Comparison of ENCODE assay signal across 1 fruit fly cellular context in the genomic region with DNA sequence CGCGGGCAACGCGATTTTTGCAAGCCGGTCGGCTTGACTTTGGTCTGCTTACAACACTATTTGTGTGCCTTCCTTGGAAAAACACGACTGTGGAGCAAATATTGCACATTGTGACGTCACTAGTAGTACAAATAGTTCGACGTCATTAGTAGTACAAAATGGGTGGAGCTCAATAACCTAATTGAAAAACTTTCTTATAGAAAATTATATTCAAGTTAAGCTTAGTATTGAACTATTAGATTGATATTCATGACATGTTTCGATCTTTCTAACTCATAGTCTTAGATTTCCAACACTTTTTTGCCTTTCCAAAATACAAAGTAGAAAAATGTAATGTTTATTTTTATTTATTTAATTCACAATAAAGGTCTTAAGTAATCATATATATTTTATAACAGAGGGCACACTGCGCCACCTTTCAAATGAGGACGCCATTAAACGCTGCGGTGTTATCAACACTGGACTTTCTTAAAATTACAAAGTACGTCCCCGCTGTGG.
TF ChIP-seq lines count a peak whose summit lies in the region.

TSS of gene Rrp1 (minus strand) at position 70 of the 498 bp plus-strand sequence.
TSS of gene gammaTub23C (plus strand) at position 453 of the 498 bp plus-strand sequence.

TF ChIP-seq in whole organism, embryonic, 481 proteins besides CTCF, POLR2A, EP300 and RAD21 (continued from another document and continues in another):
- TF ChIP-seq mld (GFP tag; IDR thresholded peaks at IDR 0.05; lab: Robert Waterston, UW; ENCODE audit: partially characterized antibody) (no peak), Ssrp (tag; optimal IDR thresholded peaks at IDR 0.05; lab: Kevin White, UChicago) (peak; percentile 92), nerfin-1 (tag; optimal IDR thresholded peaks at IDR 0.05; lab: Kevin White, UChicago) (peak; percentile 89), Side (GFP tag; optimal IDR thresholded peaks at IDR 0.05; lab: Kevin White, UChicago) (peak; percentile 63), jumu (GFP tag; optimal IDR thresholded peaks at IDR 0.05; lab: Kevin White, UChicago) (peak; percentile 57), aop (GFP tag; IDR thresholded peaks at IDR 0.05; lab: Robert Waterston, UW) (no peak), CG11093 (GFP tag; IDR thresholded peaks at IDR 0.05; lab: Robert Waterston, UW) (peak; percentile 88; the same call in 2 of the 3 replicates), unpg (GFP tag; optimal IDR thresholded peaks at IDR 0.05; lab: Kevin White, UChicago) (peak; percentile 82), wor (GFP tag; IDR thresholded peaks at IDR 0.05; lab: Robert Waterston, UW) (peak; percentile 74), CG12299 (tag; optimal IDR thresholded peaks at IDR 0.05; lab: Kevin White, UChicago) (peak; percentile 79), en (GFP tag; optimal IDR thresholded peaks at IDR 0.05; lab: Kevin White, UChicago) (peak; percentile 16), CG6765 (GFP tag; optimal IDR thresholded peaks at IDR 0.05; lab: Kevin White, UChicago) (peak; percentile 79), CG3407 (GFP tag; optimal IDR thresholded peaks at IDR 0.05; lab: Kevin White, UChicago) (peak; percentile 84), vfl (GFP tag; optimal IDR thresholded peaks at IDR 0.05; lab: Kevin White, UChicago) (peak; percentile 80), lilli (GFP tag; optimal IDR thresholded peaks at IDR 0.05; lab: Kevin White, UChicago) (peak; percentile 86), Fer1 (GFP tag; optimal IDR thresholded peaks at IDR 0.05; lab: Kevin White, UChicago) (peak; percentile 90), CG17385 (GFP tag; optimal IDR thresholded peaks at IDR 0.05; lab: Kevin White, UChicago) (peak; percentile 86), az2 (GFP tag; optimal IDR thresholded peaks at IDR 0.05; lab: Kevin White, UChicago) (peak; percentile 93), Ptx1 (GFP tag; IDR thresholded peaks at IDR 0.05; lab: Robert Waterston, UW) (peak; percentile 92), slp2 (GFP tag; optimal IDR thresholded peaks at IDR 0.05; lab: Kevin White, UChicago) (peak; percentile 62), CG34224 (GFP tag; IDR thresholded peaks at IDR 0.05; lab: Robert Waterston, UW; ENCODE audit: partially characterized antibody) (no peak), Drgx (GFP tag; IDR thresholded peaks at IDR 0.05; lab: Robert Waterston, UW) (peak; percentile 59; the same call in 1 of the 2 replicates), CG16863 (GFP tag; optimal IDR thresholded peaks at IDR 0.05; lab: Kevin White, UChicago) (peak; percentile 44), dysf (GFP tag; IDR thresholded peaks at IDR 0.05; lab: Robert Waterston, UW) (peak; percentile 90), CG10462 (GFP tag; optimal IDR thresholded peaks at IDR 0.05; lab: Kevin White, UChicago) (peak; percentile 82), run (tag; optimal IDR thresholded peaks at IDR 0.05; lab: Kevin White, UChicago) (peak; percentile 64), CG3726 (GFP tag; IDR thresholded peaks at IDR 0.05; lab: Robert Waterston, UW) (peak; percentile 74; the same call in 2 of the 3 replicates), CG9437 (GFP tag; optimal IDR thresholded peaks at IDR 0.05; lab: Kevin White, UChicago) (peak; percentile 93), pzg (GFP tag; optimal IDR thresholded peaks at IDR 0.05; lab: Kevin White, UChicago) (peak; percentile 35), Dref (GFP tag; IDR thresholded peaks at IDR 0.05; lab: Robert Waterston, UW) (peak; percentile 45; the same call in 1 of the 2 replicates), knrl (GFP tag; IDR thresholded peaks at IDR 0.05; lab: Robert Waterston, UW; ENCODE audit: partially characterized antibody) (no peak), Antp (GFP tag; optimal IDR thresholded peaks at IDR 0.05; lab: Kevin White, UChicago) (peak; percentile 56), sob (GFP tag; IDR thresholded peaks at IDR 0.05; lab: Robert Waterston, UW) (peak; percentile 76; the same call in 1 of the 2 replicates), MTF-1 (GFP tag; optimal IDR thresholded peaks at IDR 0.05; lab: Kevin White, UChicago; ENCODE audit: borderline replicate concordance) (peak; percentile 43), grau (tag; optimal IDR thresholded peaks at IDR 0.05; lab: Kevin White, UChicago) (peak; percentile 91), row (GFP tag; IDR thresholded peaks at IDR 0.05; lab: Robert Waterston, UW) (peak; percentile 93), wdn (GFP tag; IDR thresholded peaks at IDR 0.05; lab: Robert Waterston, UW) (no peak; the same call in 1 of the 2 replicates), CG2712 (tag; optimal IDR thresholded peaks at IDR 0.05; lab: Kevin White, UChicago) (peak; percentile 94), Gsc (GFP tag; IDR thresholded peaks at IDR 0.05; lab: Robert Waterston, UW) (peak; percentile 53; the same call in 1 of the 2 replicates), pita (GFP tag; optimal IDR thresholded peaks at IDR 0.05; lab: Kevin White, UChicago) (no peak), Elba2 (GFP tag; optimal IDR thresholded peaks at IDR 0.05; lab: Kevin White, UChicago) (peak; percentile 36), CG18599 (GFP tag; optimal IDR thresholded peaks at IDR 0.05; lab: Kevin White, UChicago) (peak; percentile 92), GATAe (GFP tag; conservative IDR thresholded peaks at IDR 0.05; lab: Robert Waterston, UW) (peak; percentile 50; the same call in 1 of the 2 replicates), Awh (GFP tag; IDR thresholded peaks at IDR 0.05; lab: Robert Waterston, UW) (no peak), CG17328 (GFP tag; IDR thresholded peaks at IDR 0.05; lab: Robert Waterston, UW) (peak; percentile 43; the same call in 1 of the 2 replicates), ranshi (GFP tag; IDR thresholded peaks at IDR 0.05; lab: Robert Waterston, UW) (peak; percentile 80), Hr78 (GFP tag; optimal IDR thresholded peaks at IDR 0.05; lab: Kevin White, UChicago) (peak in 1 of 2 experiments; percentile 71), CG14965 (GFP tag; optimal IDR thresholded peaks at IDR 0.05; lab: Kevin White, UChicago; ENCODE audit: borderline replicate concordance) (no peak), C15 (GFP tag; IDR thresholded peaks at IDR 0.05; lab: Robert Waterston, UW) (no peak), Taf1 (GFP tag; IDR thresholded peaks at IDR 0.05; lab: Robert Waterston, UW) (peak; percentile 42; the same call in 1 of the 2 replicates), D19A (tag; optimal IDR thresholded peaks at IDR 0.05; lab: Kevin White, UChicago) (peak; percentile 83), seq (GFP tag; IDR thresholded peaks at IDR 0.05; lab: Robert Waterston, UW) (peak; percentile 68), CG6813 (GFP tag; optimal IDR thresholded peaks at IDR 0.05; lab: Kevin White, UChicago) (peak; percentile 72), Doc3 (GFP tag; IDR thresholded peaks at IDR 0.05; lab: Robert Waterston, UW; ENCODE audit: partially characterized antibody) (no peak), crp (GFP tag; optimal IDR thresholded peaks at IDR 0.05; lab: Kevin White, UChicago) (peak in 1 of 2 experiments; percentile 63), Dll (GFP tag; IDR thresholded peaks at IDR 0.05; lab: Robert Waterston, UW; ENCODE audit: partially characterized antibody) (no peak), CG6791 (GFP tag; IDR thresholded peaks at IDR 0.05; lab: Robert Waterston, UW; ENCODE audit: partially characterized antibody) (no peak), CG2678 (tag; optimal IDR thresholded peaks at IDR 0.05; lab: Kevin White, UChicago) (peak; percentile 94), CkIIα-i1 (GFP tag; IDR thresholded peaks at IDR 0.05; lab: Robert Waterston, UW) (no peak), tap (tag; optimal IDR thresholded peaks at IDR 0.05; lab: Kevin White, UChicago) (peak; percentile 78), ERR (GFP tag; optimal IDR thresholded peaks at IDR 0.05; lab: Kevin White, UChicago) (peak; percentile 15), ind (GFP tag; optimal IDR thresholded peaks at IDR 0.05; lab: Kevin White, UChicago) (peak; percentile 93), hkb (optimal IDR thresholded peaks at IDR 0.05; lab: Kevin White, UChicago) (no peak), hkb (GFP tag; IDR thresholded peaks at IDR 0.05; lab: Robert Waterston, UW) (peak; percentile 78), Chrac-16 (GFP tag; optimal IDR thresholded peaks at IDR 0.05; lab: Kevin White, UChicago) (peak; percentile 92), CG11695 (GFP tag; IDR thresholded peaks at IDR 0.05; lab: Robert Waterston, UW) (peak; percentile 86), mam (GFP tag; optimal IDR thresholded peaks at IDR 0.05; lab: Kevin White, UChicago) (peak; percentile 72), CG10654 (GFP tag; optimal IDR thresholded peaks at IDR 0.05; lab: Kevin White, UChicago) (peak; percentile 86), fu2 (GFP tag; optimal IDR thresholded peaks at IDR 0.05; lab: Kevin White, UChicago) (peak; percentile 63), CG1529 (GFP tag; optimal IDR thresholded peaks at IDR 0.05; lab: Kevin White, UChicago) (peak; percentile 85), gt (GFP tag; IDR thresholded peaks at IDR 0.05; lab: Robert Waterston, UW) (peak; percentile 47; the same call in 1 of the 2 replicates), H2.0 (GFP tag; IDR thresholded peaks at IDR 0.05; lab: Robert Waterston, UW) (peak; percentile 81), CG12104 (GFP tag; optimal IDR thresholded peaks at IDR 0.05; lab: Kevin White, UChicago) (peak; percentile 93), CG8765 (GFP tag; IDR thresholded peaks at IDR 0.05; lab: Robert Waterston, UW) (peak; percentile 61; the same call in 1 of the 2 replicates), CG9215 (GFP tag; IDR thresholded peaks at IDR 0.05; lab: Robert Waterston, UW) (peak; percentile 89), lmd (GFP tag; IDR thresholded peaks at IDR 0.05; lab: Robert Waterston, UW) (peak; percentile 90), zen2 (GFP tag; IDR thresholded peaks at IDR 0.05; lab: Robert Waterston, UW; ENCODE audit: partially characterized antibody) (no peak), Abd-B (GFP tag; optimal IDR thresholded peaks at IDR 0.05; lab: Kevin White, UChicago) (peak; percentile 93), Atf3 (GFP tag; optimal IDR thresholded peaks at IDR 0.05; lab: Kevin White, UChicago) (peak; percentile 85), org-1 (GFP tag; optimal IDR thresholded peaks at IDR 0.05; lab: Kevin White, UChicago) (peak; percentile 89), B-H1 (GFP tag; IDR thresholded peaks at IDR 0.05; lab: Robert Waterston, UW) (peak; percentile 82), Optix (GFP tag; IDR thresholded peaks at IDR 0.05; lab: Robert Waterston, UW) (0 out of 3 replicates have a peak, but pooled peaks have one; percentile 31), yki (optimal IDR thresholded peaks at IDR 0.05; lab: Kevin White, UChicago) (no peak), CG10543 (GFP tag; optimal IDR thresholded peaks at IDR 0.05; lab: Kevin White, UChicago) (peak; percentile 89), CG1233 (GFP tag; optimal IDR thresholded peaks at IDR 0.05; lab: Kevin White, UChicago) (peak; percentile 92), CG32532 (GFP tag; IDR thresholded peaks at IDR 0.05; lab: Robert Waterston, UW) (peak; percentile 83), trh (GFP tag; optimal IDR thresholded peaks at IDR 0.05; lab: Kevin White, UChicago) (peak; percentile 78), Opbp (GFP tag; IDR thresholded peaks at IDR 0.05; lab: Robert Waterston, UW; ENCODE audit: partially characterized antibody) (0 out of 3 replicates have a peak, but pooled peaks have one; percentile 16), vnd (GFP tag; IDR thresholded peaks at IDR 0.05; lab: Robert Waterston, UW; ENCODE audit: partially characterized antibody) (no peak), fd102C (GFP tag; optimal IDR thresholded peaks at IDR 0.05; lab: Kevin White, UChicago) (peak; percentile 54), odd (GFP tag; optimal IDR thresholded peaks at IDR 0.05; lab: Kevin White, UChicago) (peak; percentile 85), hth (optimal IDR thresholded peaks at IDR 0.05; lab: Kevin White, UChicago) (no peak), CG6683 (GFP tag; optimal IDR thresholded peaks at IDR 0.05; lab: Kevin White, UChicago) (peak; percentile 52), CG9727 (GFP tag; optimal IDR thresholded peaks at IDR 0.05; lab: Kevin White, UChicago) (peak; percentile 95), cas (GFP tag; IDR thresholded peaks at IDR 0.05; lab: Robert Waterston, UW) (peak; percentile 60; the same call in 1 of the 2 replicates), esg (GFP tag; conservative IDR thresholded peaks at IDR 0.05; lab: Robert Waterston, UW) (peak; percentile 81), prd (optimal IDR thresholded peaks at IDR 0.05; lab: Kevin White, UChicago) (no peak), prd (GFP tag; IDR thresholded peaks at IDR 0.05; lab: Robert Waterston, UW) (peak; percentile 93), pum (GFP tag; optimal IDR thresholded peaks at IDR 0.05; lab: Kevin White, UChicago) (peak; percentile 74), CG16813 (GFP tag; IDR thresholded peaks at IDR 0.05; lab: Robert Waterston, UW; ENCODE audit: partially characterized antibody) (no peak), CG11504 (tag; optimal IDR thresholded peaks at IDR 0.05; lab: Kevin White, UChicago) (peak; percentile 91), CG14860 (GFP tag; IDR thresholded peaks at IDR 0.05; lab: Robert Waterston, UW; ENCODE audit: partially characterized antibody) (no peak), CG9797 (GFP tag; optimal IDR thresholded peaks at IDR 0.05; lab: Kevin White, UChicago) (peak; percentile 42), ATbp (GFP tag; optimal IDR thresholded peaks at IDR 0.05; lab: Kevin White, UChicago) (peak; percentile 75), CG4707 (GFP tag; optimal IDR thresholded peaks at IDR 0.05; lab: Kevin White, UChicago) (peak; percentile 47), hbn (GFP tag; IDR thresholded peaks at IDR 0.05; lab: Robert Waterston, UW; ENCODE audit: partially characterized antibody) (no peak), ems (GFP tag; optimal IDR thresholded peaks at IDR 0.05; lab: Kevin White, UChicago) (peak; percentile 75), pan (optimal IDR thresholded peaks at IDR 0.05; lab: Kevin White, UChicago) (no peak), pan (GFP tag; optimal IDR thresholded peaks at IDR 0.05 in 1 of 2, IDR thresholded peaks at IDR 0.05 in 1 of 2) (peak in 1 of 2 experiments; percentile 82), HLH3B (GFP tag; IDR thresholded peaks at IDR 0.05; lab: Robert Waterston, UW) (peak; percentile 80), tin (GFP tag; optimal IDR thresholded peaks at IDR 0.05; lab: Kevin White, UChicago) (peak; percentile 94), Atf6 (GFP tag; IDR thresholded peaks at IDR 0.05; lab: Robert Waterston, UW) (peak; percentile 80), dan (GFP tag; IDR thresholded peaks at IDR 0.05; lab: Robert Waterston, UW) (peak; percentile 52; the same call in 1 of the 2 replicates), dmrt11E (tag; optimal IDR thresholded peaks at IDR 0.05; lab: Kevin White, UChicago) (peak; percentile 90), gfzf (GFP tag; optimal IDR thresholded peaks at IDR 0.05; lab: Kevin White, UChicago) (peak; percentile 10), CG12744 (GFP tag; optimal IDR thresholded peaks at IDR 0.05; lab: Kevin White, UChicago) (peak; percentile 48), Fer2 (tag; optimal IDR thresholded peaks at IDR 0.05; lab: Kevin White, UChicago) (peak; percentile 80), croc (GFP tag; conservative IDR thresholded peaks at IDR 0.05; lab: Robert Waterston, UW) (peak; percentile 85), dati (GFP tag; IDR thresholded peaks at IDR 0.05; lab: Robert Waterston, UW) (no peak)
